Fruit fly (Drosophila melanogaster) whole organism, embryonic: ENCODE results near the gene dock.

Experiments used
- Atf-2 ChIP-seq: fragments of 200-800 bp; sonication (Bioruptor generic); optimal IDR thresholded peaks from 2 replicates; lab custom pipeline; 2016; ENCODE audit warnings: missing biosample characterization, missing genetic modification characterization
- CG10321 ChIP-seq: fragments of 200-800 bp; sonication (Bioruptor generic); IDR thresholded peaks from 2 replicates; pipeline ENCODE4 v1.3.6; 2022; ENCODE audit warnings: missing biosample characterization, missing genetic modification characterization
- CG10431 ChIP-seq: fragments of 200-800 bp; sonication (Bioruptor generic); optimal IDR thresholded peaks from 3 replicates; lab custom pipeline; 2018; ENCODE audit warnings: missing biosample characterization, mild to moderate bottlenecking, missing genetic modification characterization
- CG11085 ChIP-seq: fragments of 200-800 bp; sonication (Bioruptor generic); IDR thresholded peaks from 2 replicates; pipeline ENCODE4 v1.3.6; 2022; ENCODE audit warnings: missing biosample characterization, missing genetic modification characterization
- CG11560 ChIP-seq: fragments of 200-800 bp; sonication (Bioruptor generic); IDR thresholded peaks from 3 replicates; pipeline ENCODE4 v1.3.6; 2022; ENCODE audit warnings: missing biosample characterization, missing genetic modification characterization
- CG13123 ChIP-seq: fragments of 200-800 bp; sonication (Bioruptor generic); optimal IDR thresholded peaks from 2 replicates; lab custom pipeline; 2016; ENCODE audit warnings: missing biosample characterization, missing genetic modification characterization
- CG17568 ChIP-seq: fragments of 200-800 bp; sonication (Bioruptor generic); optimal IDR thresholded peaks from 2 replicates; lab custom pipeline; 2018; ENCODE audit warnings: missing biosample characterization, mild to moderate bottlenecking, missing genetic modification characterization, moderate library complexity
- CG18262 ChIP-seq: fragments of 200-800 bp; optimal IDR thresholded peaks from 3 replicates; lab custom pipeline; 2019; ENCODE audit warnings: missing biosample characterization, mild to moderate bottlenecking, missing genetic modification characterization, moderate library complexity
- CG2116 ChIP-seq: fragments of 200-800 bp; sonication (Bioruptor generic); optimal IDR thresholded peaks from 3 replicates; lab custom pipeline; 2018; ENCODE audit warnings: missing biosample characterization, mild to moderate bottlenecking, missing genetic modification characterization
- CG4820 ChIP-seq: fragments of 200-800 bp; sonication (Bioruptor generic); optimal IDR thresholded peaks from 3 replicates; lab custom pipeline; 2016; ENCODE audit warnings: missing biosample characterization, missing genetic modification characterization
- CG4854 ChIP-seq: fragments of 200-800 bp; sonication (Bioruptor generic); optimal IDR thresholded peaks from 2 replicates; lab custom pipeline; 2016; ENCODE audit warnings: missing biosample characterization, missing genetic modification characterization, inconsistent platforms
- CG6654 ChIP-seq: fragments of 200-800 bp; sonication (Bioruptor generic); optimal IDR thresholded peaks from 2 replicates; lab custom pipeline; 2017; ENCODE audit warnings: missing biosample characterization, mild to moderate bottlenecking, missing genetic modification characterization
- CG8290 ChIP-seq, 3 experiments: fragments of 200-800 bp; sonication (Bioruptor generic); optimal IDR thresholded peaks; 2 replicates each; lab custom pipeline; 2016 to 2019; ENCODE audit warnings: missing biosample characterization in 3 of 3, missing genetic modification characterization in 3 of 3, mild to moderate bottlenecking in 2 of 3, moderate library complexity in 1 of 3
- CG9797 ChIP-seq: fragments of 200-800 bp; sonication (Bioruptor generic); optimal IDR thresholded peaks from 3 replicates; lab custom pipeline; 2018; ENCODE audit warnings: missing biosample characterization, mild to moderate bottlenecking, missing genetic modification characterization
- CG9817 ChIP-seq: fragments of 200-800 bp; sonication (Bioruptor generic); optimal IDR thresholded peaks from 2 replicates; lab custom pipeline; 2018; ENCODE audit warnings: missing biosample characterization, mild to moderate bottlenecking, missing genetic modification characterization, moderate library complexity
- Dll ChIP-seq: fragments of 200-800 bp; sonication (Bioruptor generic); IDR thresholded peaks from 4 replicates; pipeline ENCODE4 v1.3.6; 2022; ENCODE audit warnings: missing biosample characterization, missing genetic modification characterization; ENCODE audit not compliant: partially characterized antibody
- Dp ChIP-seq: fragments of 200-800 bp; sonication (Bioruptor generic); optimal IDR thresholded peaks from 2 replicates; lab custom pipeline; 2018; ENCODE audit warnings: missing biosample characterization, mild to moderate bottlenecking, missing genetic modification characterization, moderate library complexity
- Dref ChIP-seq: fragments of 200-800 bp; sonication (Bioruptor generic); IDR thresholded peaks from 2 replicates; pipeline ENCODE4 v1.3.6; 2022; ENCODE audit warnings: missing biosample characterization, missing genetic modification characterization
- HLH3B ChIP-seq: fragments of 200-800 bp; sonication (Bioruptor generic); IDR thresholded peaks from 2 replicates; pipeline ENCODE4 v1.3.6; 2022; ENCODE audit warnings: missing biosample characterization, missing genetic modification characterization
- Hr51 ChIP-seq, 2 experiments: fragments of 200-800 bp; sonication (Bioruptor generic); optimal IDR thresholded peaks; 2 replicates in 1 of 2; 3 replicates in 1 of 2; lab custom pipeline; 2016 to 2018; ENCODE audit warnings: missing biosample characterization in 2 of 2, missing genetic modification characterization in 2 of 2, mild to moderate bottlenecking in 1 of 2, moderate library complexity in 1 of 2
- Lpt ChIP-seq: fragments of >200 bp; optimal IDR thresholded peaks from 2 replicates; lab custom pipeline; 2018; ENCODE audit warnings: missing biosample characterization, missing genetic modification characterization
- MESR4 ChIP-seq: fragments of 200-800 bp; sonication (Bioruptor generic); optimal IDR thresholded peaks from 2 replicates; lab custom pipeline; 2018; ENCODE audit warnings: missing biosample characterization, mild to moderate bottlenecking, missing genetic modification characterization, moderate library complexity
- MTF-1 ChIP-seq: fragments of 200-800 bp; sonication (Bioruptor generic); optimal IDR thresholded peaks from 2 replicates; lab custom pipeline; 2018; ENCODE audit warnings: missing biosample characterization, mild to moderate bottlenecking, missing genetic modification characterization, borderline replicate concordance
- Oli ChIP-seq: fragments of 200-800 bp; sonication (Bioruptor generic); optimal IDR thresholded peaks from 2 replicates; lab custom pipeline; 2018; ENCODE audit warnings: missing biosample characterization, mild to moderate bottlenecking, missing genetic modification characterization, moderate library complexity
- Pdp1 ChIP-seq, 2 experiments: fragments of 200-800 bp; sonication (Bioruptor generic); optimal IDR thresholded peaks; 3 replicates each; lab custom pipeline; 2016; ENCODE audit warnings: missing biosample characterization in 2 of 2, missing genetic modification characterization in 2 of 2, mild to moderate bottlenecking in 1 of 2, moderate library complexity in 1 of 2
- bbx ChIP-seq: fragments of 200-800 bp; sonication (Bioruptor generic); IDR thresholded peaks from 2 replicates; pipeline ENCODE4 v1.3.6; 2022; ENCODE audit warnings: missing biosample characterization, missing genetic modification characterization; ENCODE audit not compliant: partially characterized antibody
- cato ChIP-seq: fragments of 200-800 bp; sonication (Bioruptor generic); optimal IDR thresholded peaks from 2 replicates; lab custom pipeline; 2016; ENCODE audit warnings: missing biosample characterization, missing genetic modification characterization, borderline replicate concordance
- caup ChIP-seq: fragments of 200-800 bp; sonication (Bioruptor generic); optimal IDR thresholded peaks from 3 replicates; lab custom pipeline; 2017; ENCODE audit warnings: missing biosample characterization, mild to moderate bottlenecking, missing genetic modification characterization, moderate library complexity; ENCODE audit not compliant: severe bottlenecking
- chinmo ChIP-seq: fragments of 200-800 bp; sonication (Bioruptor generic); IDR thresholded peaks from 4 replicates; pipeline ENCODE4 v1.3.6; 2022; ENCODE audit warnings: missing biosample characterization, missing genetic modification characterization; ENCODE audit not compliant: partially characterized antibody
- chm ChIP-seq: fragments of 200-800 bp; sonication (Bioruptor generic); IDR thresholded peaks from 2 replicates; pipeline ENCODE4 v1.3.6; 2022; ENCODE audit warnings: missing biosample characterization, missing genetic modification characterization
- emc ChIP-seq: fragments of 200-800 bp; sonication (Bioruptor generic); optimal IDR thresholded peaks from 2 replicates; lab custom pipeline; 2016; ENCODE audit warnings: missing biosample characterization, missing genetic modification characterization
- fru ChIP-seq: fragments of >200 bp; optimal IDR thresholded peaks from 2 replicates; lab custom pipeline; 2017
- gfzf ChIP-seq: fragments of 200-800 bp; sonication (Bioruptor generic); optimal IDR thresholded peaks from 2 replicates; lab custom pipeline; 2016; ENCODE audit warnings: missing biosample characterization, mild to moderate bottlenecking, missing genetic modification characterization, moderate library complexity
- gro ChIP-seq: fragments of 200-800 bp; sonication (Bioruptor generic); optimal IDR thresholded peaks from 2 replicates; lab custom pipeline; 2016; ENCODE audit warnings: missing biosample characterization, missing genetic modification characterization
- ind ChIP-seq: fragments of 200-800 bp; sonication (Bioruptor generic); optimal IDR thresholded peaks from 3 replicates; lab custom pipeline; 2016; ENCODE audit warnings: missing biosample characterization, missing genetic modification characterization
- knrl ChIP-seq: fragments of 200-800 bp; sonication (Bioruptor generic); IDR thresholded peaks from 3 replicates; pipeline ENCODE4 v1.3.6; 2022; ENCODE audit warnings: missing biosample characterization, missing genetic modification characterization; ENCODE audit not compliant: partially characterized antibody
- lab ChIP-seq: fragments of 200-800 bp; sonication (Bioruptor generic); optimal IDR thresholded peaks from 3 replicates; lab custom pipeline; 2017; ENCODE audit warnings: missing biosample characterization, missing genetic modification characterization, mild to moderate bottlenecking, moderate library complexity, missing genetic modification reagents
- oc ChIP-seq: fragments of 200-800 bp; sonication (Bioruptor generic); optimal IDR thresholded peaks from 2 replicates; lab custom pipeline; 2018; ENCODE audit warnings: missing biosample characterization, mild to moderate bottlenecking, missing genetic modification characterization, moderate library complexity
- odd ChIP-seq: fragments of 200-800 bp; sonication (Bioruptor generic); optimal IDR thresholded peaks from 2 replicates; lab custom pipeline; 2017; ENCODE audit warnings: missing biosample characterization, mild to moderate bottlenecking, missing genetic modification characterization
- pzg ChIP-seq: fragments of 200-800 bp; sonication (Bioruptor generic); optimal IDR thresholded peaks from 3 replicates; lab custom pipeline; 2018; ENCODE audit warnings: missing biosample characterization, mild to moderate bottlenecking, missing genetic modification characterization, moderate library complexity
- salm ChIP-seq: fragments of 200-800 bp; sonication (Bioruptor generic); optimal IDR thresholded peaks from 2 replicates; lab custom pipeline; 2018; ENCODE audit warnings: missing biosample characterization, mild to moderate bottlenecking, missing genetic modification characterization
- sens ChIP-seq: fragments of 200-800 bp; sonication (Bioruptor generic); peaks from one replicate; lab custom pipeline; 2016; ENCODE audit warnings: missing biosample characterization, missing genetic modification characterization
- sim ChIP-seq: fragments of 200-800 bp; sonication (Bioruptor generic); IDR thresholded peaks from 2 replicates; pipeline ENCODE4 v1.3.6; 2022; ENCODE audit warnings: missing biosample characterization, missing genetic modification characterization
- tx ChIP-seq: fragments of 200-800 bp; sonication (Bioruptor generic); optimal IDR thresholded peaks from 2 replicates; lab custom pipeline; 2016; ENCODE audit warnings: missing biosample characterization, missing genetic modification characterization
- wek ChIP-seq: fragments of 200-800 bp; sonication (Bioruptor generic); optimal IDR thresholded peaks from 3 replicates; lab custom pipeline; 2018; ENCODE audit warnings: missing biosample characterization, mild to moderate bottlenecking, missing genetic modification characterization, moderate library complexity

Gene dock

DNA sequence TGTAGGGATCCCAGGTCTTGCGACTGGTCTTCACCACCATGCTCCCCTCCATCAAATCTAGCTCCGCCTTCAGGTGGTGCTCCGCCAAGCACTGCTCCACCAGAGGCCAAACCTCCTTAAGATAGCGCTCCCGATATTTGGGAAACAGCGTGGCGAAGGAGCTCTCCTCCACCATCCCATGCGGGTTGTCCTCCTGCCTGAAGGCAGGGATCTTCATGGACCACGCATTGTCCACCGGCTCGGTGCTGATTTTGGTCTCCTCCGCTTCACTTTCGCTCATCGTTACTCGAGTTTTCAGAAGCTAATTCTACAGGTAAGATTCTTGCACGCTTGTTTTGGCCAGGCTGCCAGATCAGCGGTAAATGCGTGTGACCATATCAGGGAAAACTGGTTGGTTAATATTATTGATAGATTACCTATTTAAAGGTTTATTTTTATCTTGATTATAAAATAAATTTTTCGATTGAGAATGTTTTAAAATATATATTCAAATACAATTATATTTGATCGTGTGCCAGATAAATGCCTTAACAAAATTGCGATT lies 43.8 kb downstream of the dock start, which contains the start of gene dbe (continued):
- no peak for TF ChIP-seq CG11085
- TF ChIP-seq chinmo (GFP tag; lab: Robert Waterston, UW): no peak
- no peak for TF ChIP-seq fru (lab: Kevin White, UChicago)
- peak; percentile 26 for TF ChIP-seq CG9817 (tag; lab: Kevin White, UChicago)
- TF ChIP-seq CG18262 (tag; lab: Kevin White, UChicago): peak; percentile 15
- TF ChIP-seq CG10321 (GFP tag; lab: Robert Waterston, UW): no peak
- TF ChIP-seq CG11560 (tag; lab: Robert Waterston, UW): no peak
- TF ChIP-seq CG13123 (GFP tag; lab: Kevin White, UChicago): no peak
- TF ChIP-seq, all 482 proteins: peak for 66

dm6 chr2L:870285-870684 lies 44.5 kb downstream of the dock start, which contains the start of gene PNUTS:
Gene PNUTS (plus strand): TSS chr2L:870465.
- TF ChIP-seq tx (GFP tag; lab: Kevin White, UChicago) (no peak), CG8290 (GFP tag; optimal IDR thresholded peaks at IDR 0.05; lab: Kevin White, UChicago) (no peak), CG8290 (tag; optimal IDR thresholded peaks at IDR 0.05; lab: Kevin White, UChicago) (peak in 1 of 2 experiments; percentile 16), oc (no peak), sens (GFP tag; lab: Kevin White, UChicago) (peak; percentile 28), HLH3B (GFP tag; lab: Robert Waterston, UW) (no peak), Dp (peak; percentile 56), Oli (no peak), salm (tag; lab: Kevin White, UChicago) (no peak), gfzf (GFP tag; lab: Kevin White, UChicago) (peak; percentile 70), CG4820 (GFP tag; lab: Kevin White, UChicago) (no peak), chm (peak; percentile 43; the same call in 1 of the 2 replicates), CG9797 (GFP tag; lab: Kevin White, UChicago) (peak; percentile 6), wek (GFP tag; lab: Kevin White, UChicago) (peak; percentile 74), sim (GFP tag; lab: Robert Waterston, UW) (no peak), CG17568 (GFP tag; lab: Kevin White, UChicago) (peak; percentile 6), Hr51 (GFP tag; optimal IDR thresholded peaks at IDR 0.05; lab: Kevin White, UChicago) (no peak), bbx (GFP tag; lab: Robert Waterston, UW) (peak; percentile 31; the same call in 1 of the 2 replicates), MESR4 (GFP tag; lab: Kevin White, UChicago) (peak; percentile 89), pzg (GFP tag; lab: Kevin White, UChicago) (peak; percentile 25), Atf-2 (GFP tag; lab: Kevin White, UChicago) (no peak), MTF-1 (peak; percentile 3), Dll (GFP tag; lab: Robert Waterston, UW) (0 out of 4 replicates have a peak, but pooled peaks have one; percentile 6)

DNA sequence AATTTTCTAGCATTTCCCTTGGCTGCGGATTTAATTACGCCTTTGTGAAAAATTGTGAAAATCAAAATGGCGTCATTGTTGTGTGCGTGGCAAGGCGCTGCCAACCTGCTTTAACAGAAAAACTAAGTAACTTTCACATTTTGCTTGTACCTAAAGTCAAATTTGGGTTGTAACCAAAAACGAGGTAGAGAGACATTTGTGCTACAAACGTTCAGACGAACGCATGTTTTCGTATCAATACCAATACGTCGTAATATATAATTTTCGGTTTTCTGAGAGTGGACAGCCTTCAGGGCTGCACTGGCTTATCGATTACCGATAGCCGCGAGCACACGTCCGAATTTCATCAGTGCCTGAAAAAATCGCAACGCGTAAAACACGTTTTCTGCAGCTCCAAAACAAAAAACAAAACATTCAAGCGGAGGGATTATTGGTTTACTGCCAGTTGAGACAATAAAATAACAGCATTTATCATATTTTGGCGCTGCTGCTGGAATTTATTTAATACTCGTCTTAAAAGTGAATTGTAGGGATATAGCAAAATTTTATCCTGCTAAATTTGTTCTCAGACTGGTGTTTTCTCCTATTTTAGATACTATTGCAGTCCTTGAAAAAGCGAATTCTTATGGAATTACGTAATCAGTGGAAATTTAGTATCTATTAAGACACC lies 45.1 kb downstream of the dock start:
- peak; percentile 55; the same call in 2 of the 3 replicates for TF ChIP-seq CG11560 (tag; lab: Robert Waterston, UW)
- TF ChIP-seq CG10431: peak; percentile 21
- TF ChIP-seq CG6654 (GFP tag; lab: Kevin White, UChicago): peak; percentile 21
- TF ChIP-seq knrl (GFP tag; lab: Robert Waterston, UW): peak; percentile 52; the same call in 2 of the 3 replicates
- TF ChIP-seq caup: peak; percentile 61
- peak; percentile 48 for TF ChIP-seq cato (GFP tag; lab: Kevin White, UChicago)
- TF ChIP-seq CG4854 (GFP tag; lab: Kevin White, UChicago): peak; percentile 27
- peak; percentile 96 for TF ChIP-seq CG2116 (GFP tag; lab: Kevin White, UChicago)
- no peak for TF ChIP-seq Lpt
- peak; percentile 71 for TF ChIP-seq lab
- peak; percentile 73 to 99 for TF ChIP-seq Pdp1 (GFP tag; optimal IDR thresholded peaks at IDR 0.05; lab: Kevin White, UChicago)
- TF ChIP-seq gro: peak; percentile 50
- TF ChIP-seq emc: peak; percentile 34
- TF ChIP-seq Dref (GFP tag; lab: Robert Waterston, UW): peak; percentile 82
- TF ChIP-seq ind: peak; percentile 78
- peak; percentile 39 for TF ChIP-seq odd (GFP tag; lab: Kevin White, UChicago)
